Worm (Caenorhabditis elegans) whole organism, L1 larva: ENCODE results near the gene C50F4.8.

Experiments used
- C34B4.2 ChIP-seq: sonication (generic microtip); optimal IDR thresholded peaks from 2 replicates; lab custom pipeline; 2017; ENCODE audit warnings: mild to moderate bottlenecking, missing genetic modification characterization, missing compliant biosample characterization
- ama-1 ChIP-seq: fragments of 150-350 bp; optimal IDR thresholded peaks from 2 replicates; lab custom pipeline; 2014
- ceh-8 ChIP-seq: fragments of 200-800 bp; sonication (Bioruptor generic); optimal IDR thresholded peaks from 2 replicates; lab custom pipeline; 2018; ENCODE audit warnings: mild to moderate bottlenecking, missing genetic modification characterization, moderate library complexity, missing compliant biosample characterization
- dpl-1 ChIP-seq, 3 experiments: fragments of 150-350 bp in 2 of 3; sonication (generic microtip) in 1 of 3; optimal IDR thresholded peaks; 2 replicates each; lab custom pipeline; 2014 to 2017; ENCODE audit warnings: missing biosample characterization in 3 of 3, missing genetic modification characterization in 3 of 3, missing genetic modification reagents in 3 of 3
- dsc-1 ChIP-seq: sonication (generic microtip); optimal IDR thresholded peaks from 2 replicates; lab custom pipeline; 2016; ENCODE audit warnings: mild to moderate bottlenecking, missing genetic modification characterization, missing compliant biosample characterization
- efl-1 ChIP-seq, 4 experiments: fragments of 150-350 bp; optimal IDR thresholded peaks in 3 of 4; peaks in 1 of 4; 1 replicate in 1 of 4; 2 replicates in 3 of 4; lab custom pipeline; 2014; ENCODE audit warnings: missing biosample characterization in 2 of 4, missing genetic modification characterization in 2 of 4, missing genetic modification reagents in 2 of 4
- efl-3 ChIP-seq: fragments of 200-800 bp; sonication (Bioruptor generic); optimal IDR thresholded peaks from 2 replicates; lab custom pipeline; 2018; ENCODE audit warnings: mild to moderate bottlenecking, missing genetic modification characterization, missing compliant biosample characterization
- egl-13 ChIP-seq: sonication (generic microtip); optimal IDR thresholded peaks from 2 replicates; lab custom pipeline; 2016; ENCODE audit warnings: missing genotype, missing genetic modification reagents, missing genetic modification characterization, missing compliant biosample characterization
- egl-27 ChIP-seq, 2 experiments: fragments of 150-350 bp in 1 of 2; sonication (generic microtip); optimal IDR thresholded peaks; 3 replicates each; lab custom pipeline; 2017 to 2018; ENCODE audit warnings: missing biosample characterization in 2 of 2, missing genetic modification characterization in 2 of 2, missing genetic modification reagents in 2 of 2
- elt-3 ChIP-seq, 6 experiments: fragments of 150-350 bp in 1 of 6; sonication (generic microtip); optimal IDR thresholded peaks; 2 replicates each; lab custom pipeline; 2017 to 2018; ENCODE audit warnings: missing biosample characterization in 6 of 6, missing genetic modification characterization in 6 of 6, inconsistent platforms in 1 of 6
- fkh-10 ChIP-seq: sonication (generic microtip); optimal IDR thresholded peaks from 2 replicates; lab custom pipeline; 2017; ENCODE audit warnings: missing biosample characterization, missing genetic modification reagents, missing genetic modification characterization
- fos-1 ChIP-seq: fragments of 150-350 bp; optimal IDR thresholded peaks from 2 replicates; lab custom pipeline; 2014; ENCODE audit warnings: missing biosample characterization, missing genetic modification characterization
- grh-1 ChIP-seq: fragments of 200-800 bp; sonication (Bioruptor generic); IDR thresholded peaks from 2 replicates; pipeline ENCODE4 v1.3.6; 2022; ENCODE audit warnings: missing genetic modification reagents, missing genetic modification characterization, missing compliant biosample characterization
- hlh-17 ChIP-seq: fragments of 200-800 bp; sonication (Bioruptor generic); optimal IDR thresholded peaks from 2 replicates; lab custom pipeline; 2018; ENCODE audit warnings: missing genetic modification characterization, mild to moderate bottlenecking, missing compliant biosample characterization, moderate library complexity, borderline replicate concordance
- irx-1 ChIP-seq: sonication (generic microtip); optimal IDR thresholded peaks from 2 replicates; lab custom pipeline; 2016; ENCODE audit warnings: missing genetic modification characterization, missing compliant biosample characterization
- jun-1 ChIP-seq: fragments of 150-350 bp; optimal IDR thresholded peaks from 2 replicates; lab custom pipeline; 2014; ENCODE audit warnings: missing biosample characterization, missing genetic modification reagents, missing genetic modification characterization
- lin-14 ChIP-seq: fragments of 200-800 bp; sonication (Bioruptor generic); optimal IDR thresholded peaks from 2 replicates; lab custom pipeline; 2018; ENCODE audit warnings: mild to moderate bottlenecking, missing genetic modification characterization, moderate library complexity, missing compliant biosample characterization
- lir-3 ChIP-seq: sonication (generic microtip); optimal IDR thresholded peaks from 2 replicates; lab custom pipeline; 2016; ENCODE audit warnings: mild to moderate bottlenecking, missing genetic modification characterization, moderate library complexity, missing compliant biosample characterization; ENCODE audit not compliant: poor library complexity
- lsy-2 ChIP-seq, 2 experiments: fragments of 150-350 bp; optimal IDR thresholded peaks; 2 replicates each; lab custom pipeline; 2014; ENCODE audit warnings: missing biosample characterization in 2 of 2, missing genetic modification characterization in 2 of 2
- mab-9 ChIP-seq: fragments of 200-800 bp; sonication (Bioruptor generic); IDR thresholded peaks from 2 replicates; pipeline ENCODE4 v1.3.6; 2022; ENCODE audit warnings: missing genetic modification reagents, missing genetic modification characterization, missing compliant biosample characterization
- mdl-1 ChIP-seq, 2 experiments: fragments of 150-350 bp; optimal IDR thresholded peaks; 2 replicates each; lab custom pipeline; 2014 to 2017; ENCODE audit warnings: missing biosample characterization in 2 of 2, missing genetic modification characterization in 2 of 2, inconsistent platforms in 1 of 2
- mep-1 ChIP-seq: fragments of 150-350 bp; optimal IDR thresholded peaks from 2 replicates; lab custom pipeline; 2014; ENCODE audit warnings: missing biosample characterization, missing genetic modification characterization
- nhr-11 ChIP-seq: fragments of 150-350 bp; optimal IDR thresholded peaks from 2 replicates; lab custom pipeline; 2014; ENCODE audit warnings: missing biosample characterization, missing genetic modification characterization
- nhr-12 ChIP-seq: sonication (generic microtip); optimal IDR thresholded peaks from 2 replicates; lab custom pipeline; 2017; ENCODE audit warnings: missing biosample characterization, missing genetic modification characterization
- nhr-19 ChIP-seq: fragments of 200-800 bp; sonication (Bioruptor generic); conservative IDR thresholded peaks from 2 replicates; pipeline ENCODE4 v1.3.6; 2022; ENCODE audit warnings: missing genetic modification characterization, missing compliant biosample characterization
- nhr-237 ChIP-seq: fragments of 150-350 bp; optimal IDR thresholded peaks from 2 replicates; lab custom pipeline; 2014; ENCODE audit warnings: missing biosample characterization, missing genetic modification characterization
- nhr-28 ChIP-seq: fragments of 150-350 bp; optimal IDR thresholded peaks from 2 replicates; lab custom pipeline; 2014; ENCODE audit warnings: missing biosample characterization, missing genetic modification characterization
- nhr-47 ChIP-seq: sonication (generic microtip); optimal IDR thresholded peaks from 2 replicates; lab custom pipeline; 2016; ENCODE audit warnings: mild to moderate bottlenecking, missing genetic modification characterization, moderate library complexity, missing compliant biosample characterization
- nhr-71 ChIP-seq: sonication (generic microtip); optimal IDR thresholded peaks from 2 replicates; lab custom pipeline; 2016; ENCODE audit warnings: mild to moderate bottlenecking, missing genetic modification characterization, moderate library complexity, missing compliant biosample characterization
- nhr-76 ChIP-seq: sonication (generic microtip); optimal IDR thresholded peaks from 2 replicates; lab custom pipeline; 2017; ENCODE audit warnings: missing biosample characterization, missing genetic modification characterization
- nhr-77 ChIP-seq: fragments of 150-350 bp; optimal IDR thresholded peaks from 2 replicates; lab custom pipeline; 2014; ENCODE audit warnings: missing biosample characterization, missing genetic modification characterization
- nhr-84 ChIP-seq: sonication (generic microtip); optimal IDR thresholded peaks from 2 replicates; lab custom pipeline; 2017; ENCODE audit warnings: missing biosample characterization, missing genetic modification characterization
- nhr-85 ChIP-seq: sonication (generic microtip); peaks from one replicate; lab custom pipeline; 2016; ENCODE audit warnings: missing genetic modification characterization, inconsistent platforms, missing compliant biosample characterization
- nhr-90 ChIP-seq: sonication (generic microtip); optimal IDR thresholded peaks from 2 replicates; lab custom pipeline; 2016; ENCODE audit warnings: mild to moderate bottlenecking, missing genetic modification characterization, missing compliant biosample characterization; ENCODE audit not compliant: poor library complexity
- pag-3 ChIP-seq: sonication (generic microtip); optimal IDR thresholded peaks from 2 replicates; lab custom pipeline; 2017; ENCODE audit warnings: missing genetic modification characterization, mild to moderate bottlenecking, missing compliant biosample characterization, antibody characterized with exemption, borderline replicate concordance; ENCODE audit not compliant: insufficient read depth
- pax-3 ChIP-seq: fragments of 200-800 bp; sonication (Bioruptor generic); optimal IDR thresholded peaks from 2 replicates; lab custom pipeline; 2018; ENCODE audit warnings: mild to moderate bottlenecking, missing genetic modification characterization, moderate library complexity, missing compliant biosample characterization
- pqm-1 ChIP-seq: sonication (generic microtip); optimal IDR thresholded peaks from 3 replicates; lab custom pipeline; 2017; ENCODE audit warnings: missing biosample characterization, missing genetic modification characterization
- skn-1 ChIP-seq: fragments of 150-350 bp; optimal IDR thresholded peaks from 2 replicates; lab custom pipeline; 2014; ENCODE audit warnings: missing biosample characterization, missing genetic modification characterization
- snpc-4 ChIP-seq: fragments of 150-350 bp; optimal IDR thresholded peaks from 2 replicates; lab custom pipeline; 2014; ENCODE audit warnings: missing biosample characterization, missing genetic modification characterization
- snu-23 ChIP-seq: sonication (generic microtip); optimal IDR thresholded peaks from 2 replicates; lab custom pipeline; 2016; ENCODE audit warnings: missing genetic modification characterization, missing compliant biosample characterization
- sox-4 ChIP-seq: sonication (generic microtip); optimal IDR thresholded peaks from 2 replicates; lab custom pipeline; 2016; ENCODE audit warnings: missing genetic modification characterization, missing compliant biosample characterization
- sptf-1 ChIP-seq: fragments of 150-350 bp; optimal IDR thresholded peaks from 2 replicates; lab custom pipeline; 2014; ENCODE audit warnings: missing biosample characterization, missing genetic modification characterization
- sup-37 ChIP-seq: fragments of 200-800 bp; sonication (Bioruptor generic); optimal IDR thresholded peaks from 2 replicates; lab custom pipeline; 2018; ENCODE audit warnings: mild to moderate bottlenecking, missing genetic modification characterization, missing compliant biosample characterization
- unc-30 ChIP-seq: sonication (generic microtip); optimal IDR thresholded peaks from 2 replicates; lab custom pipeline; 2017; ENCODE audit warnings: missing biosample characterization, missing genetic modification characterization
- unc-62 ChIP-seq: fragments of 150-350 bp; optimal IDR thresholded peaks from 2 replicates; lab custom pipeline; 2014; ENCODE audit warnings: missing biosample characterization, missing genetic modification reagents, missing genetic modification characterization
- unc-86 ChIP-seq: sonication (generic microtip); optimal IDR thresholded peaks from 2 replicates; lab custom pipeline; 2016; ENCODE audit warnings: missing genetic modification characterization, missing compliant biosample characterization
- unc-98 ChIP-seq: fragments of 200-800 bp; sonication (Bioruptor generic); IDR thresholded peaks from 2 replicates; pipeline ENCODE4 v1.3.6; 2022; ENCODE audit warnings: missing genetic modification characterization, missing compliant biosample characterization
- vab-15 ChIP-seq: sonication (generic microtip); optimal IDR thresholded peaks from 2 replicates; lab custom pipeline; 2017; ENCODE audit warnings: missing genotype, mild to moderate bottlenecking, missing genetic modification characterization, missing compliant biosample characterization
- zip-4 ChIP-seq: fragments of 200-800 bp; sonication (Bioruptor generic); optimal IDR thresholded peaks from 2 replicates; lab custom pipeline; 2018; ENCODE audit warnings: mild to moderate bottlenecking, missing genetic modification characterization, moderate library complexity, missing compliant biosample characterization
- ztf-11 ChIP-seq, 2 experiments: sonication (generic microtip); optimal IDR thresholded peaks; 2 replicates each; lab custom pipeline; 2016 to 2017; ENCODE audit warnings: missing genetic modification characterization in 2 of 2, missing biosample characterization in 1 of 2, missing compliant biosample characterization in 1 of 2
- ztf-4 ChIP-seq: fragments of 150-350 bp; optimal IDR thresholded peaks from 2 replicates; lab custom pipeline; 2014; ENCODE audit warnings: missing biosample characterization, missing genetic modification characterization

The C50F4.8 gene

DNA sequence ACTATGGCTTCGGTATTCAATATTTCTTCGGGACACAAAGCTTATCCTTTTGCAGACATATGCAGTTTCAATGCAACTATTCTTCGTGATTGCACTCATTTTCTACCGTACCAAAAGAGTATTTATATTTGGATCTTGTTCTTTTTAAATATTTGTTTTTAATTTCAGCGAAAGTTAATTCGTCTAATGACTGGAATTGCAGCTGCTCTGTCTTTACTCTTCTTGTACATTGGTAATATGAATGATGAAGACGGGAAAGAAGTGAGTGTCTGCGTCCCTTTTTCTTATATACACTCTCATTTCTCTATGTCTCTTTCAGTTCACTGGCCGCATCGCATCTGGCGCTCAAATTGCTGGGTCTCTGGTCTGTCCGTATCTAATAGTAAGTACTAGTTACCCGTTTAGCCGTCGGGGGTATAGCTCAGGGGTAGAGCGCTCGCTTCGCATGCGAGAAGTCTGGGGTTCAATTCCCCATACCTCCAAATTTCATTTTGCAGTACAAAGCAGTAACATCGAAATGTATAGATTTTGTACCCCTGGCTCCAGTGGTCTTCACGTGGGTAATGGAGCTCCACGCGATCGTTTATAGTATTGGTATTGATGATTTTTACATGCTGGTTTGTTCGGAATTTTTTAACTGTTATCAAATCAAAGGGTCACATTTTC, 15.4 kb downstream of the C50F4.8 start:
- TF ChIP-seq pqm-1 (no peak), nhr-237 (no peak), fos-1 (peak; percentile 63), mep-1 (peak; percentile 75), elt-3 (tag; optimal IDR thresholded peaks at IDR 0.05; lab: Kevin White, UChicago) (peak in 2 of 6 experiments; percentile 18 to 45), ama-1 (lab: Kevin White, UChicago) (peak; percentile 5), unc-30 (tag; lab: Kevin White, UChicago) (no peak), unc-62 (GFP tag; lab: Kevin White, UChicago) (no peak), lin-14 (GFP tag; lab: Kevin White, UChicago) (peak; percentile 81), C34B4.2 (tag; lab: Kevin White, UChicago) (no peak), hlh-17 (GFP tag; lab: Kevin White, UChicago) (no peak), unc-86 (tag; lab: Kevin White, UChicago) (peak; percentile 66), nhr-84 (tag; lab: Kevin White, UChicago) (no peak), fkh-10 (GFP tag; lab: Kevin White, UChicago) (peak; percentile 40), mab-9 (GFP tag; lab: Robert Waterston, UW) (peak; percentile 60), nhr-76 (no peak), skn-1 (peak; percentile 48), grh-1 (GFP tag; lab: Robert Waterston, UW) (peak; percentile 41), nhr-90 (peak; percentile 83), snpc-4 (tag; lab: Kevin White, UChicago) (peak; percentile 95), lsy-2 (tag; optimal IDR thresholded peaks at IDR 0.05; lab: Kevin White, UChicago) (peak; percentile 56 to 71), sox-4 (tag; lab: Kevin White, UChicago) (peak; percentile 33), sptf-1 (tag; lab: Kevin White, UChicago) (no peak), dsc-1 (tag; lab: Kevin White, UChicago) (peak; percentile 81), irx-1 (tag; lab: Kevin White, UChicago) (peak; percentile 70), egl-13 (peak; percentile 67), ceh-8 (GFP tag; lab: Kevin White, UChicago) (peak; percentile 62), nhr-77 (tag; lab: Kevin White, UChicago) (peak; percentile 65), egl-27 (tag; optimal IDR thresholded peaks at IDR 0.05; lab: Kevin White, UChicago) (no peak), nhr-85 (tag; lab: Kevin White, UChicago) (peak; percentile 83), zip-4 (no peak), sup-37 (GFP tag; lab: Kevin White, UChicago) (no peak), nhr-71 (tag; lab: Kevin White, UChicago) (peak; percentile 87), jun-1 (tag; lab: Kevin White, UChicago) (peak; percentile 10), nhr-12 (tag; lab: Kevin White, UChicago) (no peak), efl-1 (optimal IDR thresholded peaks at IDR 0.05; lab: Kevin White, UChicago) (peak; percentile 54 to 57), efl-1 (GFP tag; optimal IDR thresholded peaks at IDR 0.05 in 1 of 2; lab: Kevin White, UChicago) (peak; percentile 34 to 95), pag-3 (no peak), nhr-28 (no peak), mdl-1 (tag; optimal IDR thresholded peaks at IDR 0.05; lab: Kevin White, UChicago) (peak in 1 of 2 experiments; percentile 76), pax-3 (tag; lab: Kevin White, UChicago) (peak; percentile 64), efl-3 (GFP tag; lab: Kevin White, UChicago) (no peak), snu-23 (GFP tag; lab: Kevin White, UChicago) (peak; percentile 89), ztf-4 (tag; lab: Kevin White, UChicago) (peak; percentile 25), lir-3 (tag; lab: Kevin White, UChicago) (peak; percentile 35), dpl-1 (GFP tag; optimal IDR thresholded peaks at IDR 0.05; lab: Kevin White, UChicago) (peak; percentile 12 to 51 (median 49)), nhr-47 (tag; lab: Kevin White, UChicago) (peak; percentile 87), unc-98 (GFP tag; lab: Robert Waterston, UW) (peak; percentile 43; the same call in 1 of the 2 replicates), nhr-11 (tag; lab: Kevin White, UChicago) (no peak), nhr-19 (peak; percentile 81), vab-15 (tag; lab: Kevin White, UChicago) (no peak), ztf-11 (tag; optimal IDR thresholded peaks at IDR 0.05; lab: Kevin White, UChicago) (peak in 1 of 2 experiments; percentile 15)
